Worm (Caenorhabditis elegans) whole organism, young adult: ENCODE measurements around the gene asps-1.

Experiments used
- B0035.1 ChIP-seq: sonication (generic microtip); optimal IDR thresholded peaks from 2 replicates; lab custom pipeline; 2016; ENCODE audit warnings: missing genetic modification characterization, mild to moderate bottlenecking, missing compliant biosample characterization, missing genotype, missing genetic modification reagents
- C17E4.6 ChIP-seq: fragments of 200-800 bp; sonication (Bioruptor generic); IDR thresholded peaks from 2 replicates; pipeline ENCODE4 v1.3.6; 2022; ENCODE audit warnings: missing genetic modification reagents, missing genetic modification characterization, missing compliant biosample characterization
- F23B12.7 ChIP-seq: sonication (generic microtip); optimal IDR thresholded peaks from 2 replicates; lab custom pipeline; 2017; ENCODE audit warnings: missing genetic modification characterization, mild to moderate bottlenecking, missing compliant biosample characterization, antibody characterized with exemption, moderate library complexity; ENCODE audit not compliant: insufficient read depth
- F52B5.7 ChIP-seq: sonication (generic microtip); optimal IDR thresholded peaks from 2 replicates; lab custom pipeline; 2016; ENCODE audit warnings: mild to moderate bottlenecking, missing genetic modification characterization, missing compliant biosample characterization
- K11D2.4 ChIP-seq: fragments of 200-800 bp; sonication (Bioruptor generic); IDR thresholded peaks from 2 replicates; pipeline ENCODE4 v1.3.6; 2022; ENCODE audit warnings: missing genetic modification reagents, missing genetic modification characterization, missing compliant biosample characterization
- Y53G8AR.9 ChIP-seq: fragments of 200-800 bp; sonication (Bioruptor generic); conservative IDR thresholded peaks from 2 replicates; pipeline ENCODE4 v1.3.6; 2022; ENCODE audit warnings: missing genetic modification reagents, missing genetic modification characterization, missing compliant biosample characterization
- Y95B8A.8 ChIP-seq: fragments of 200-800 bp; sonication (Bioruptor generic); IDR thresholded peaks from 2 replicates; pipeline ENCODE4 v1.3.6; 2022; ENCODE audit warnings: missing genetic modification reagents, missing genetic modification characterization, missing compliant biosample characterization
- ZK185.1 ChIP-seq: sonication (generic microtip); optimal IDR thresholded peaks from 2 replicates; lab custom pipeline; 2016; ENCODE audit warnings: mild to moderate bottlenecking, missing genetic modification characterization, missing compliant biosample characterization; ENCODE audit not compliant: poor library complexity, severe bottlenecking
- atf-7 ChIP-seq: sonication (generic microtip); optimal IDR thresholded peaks from 2 replicates; lab custom pipeline; 2017; ENCODE audit warnings: mild to moderate bottlenecking, missing genetic modification characterization, missing compliant biosample characterization
- ccch-3 ChIP-seq: fragments of 200-800 bp; sonication (Bioruptor generic); optimal IDR thresholded peaks from 2 replicates; lab custom pipeline; 2018; ENCODE audit warnings: mild to moderate bottlenecking, missing genetic modification characterization, missing compliant biosample characterization
- ceh-27 ChIP-seq: fragments of 200-800 bp; sonication (Bioruptor generic); optimal IDR thresholded peaks from 2 replicates; lab custom pipeline; 2018; ENCODE audit warnings: mild to moderate bottlenecking, missing genetic modification characterization, moderate library complexity, missing compliant biosample characterization
- ceh-79 ChIP-seq: sonication (generic microtip); optimal IDR thresholded peaks from 2 replicates; lab custom pipeline; 2017; ENCODE audit warnings: mild to moderate bottlenecking, missing genetic modification characterization, missing compliant biosample characterization
- ekl-4 ChIP-seq: fragments of 200-800 bp; sonication (Bioruptor generic); IDR thresholded peaks from 2 replicates; pipeline ENCODE4 v1.3.6; 2022; ENCODE audit warnings: missing genetic modification reagents, missing genetic modification characterization, missing compliant biosample characterization
- gei-17 ChIP-seq: fragments of 200-800 bp; sonication (Bioruptor generic); optimal IDR thresholded peaks from 2 replicates; lab custom pipeline; 2018; ENCODE audit warnings: mild to moderate bottlenecking, missing genetic modification characterization, missing compliant biosample characterization
- hlh-12 ChIP-seq: sonication (generic microtip); optimal IDR thresholded peaks from 2 replicates; lab custom pipeline; 2016; ENCODE audit warnings: missing genetic modification characterization, missing compliant biosample characterization
- hmg-1.2 ChIP-seq: fragments of 200-800 bp; sonication (Bioruptor generic); IDR thresholded peaks from 2 replicates; pipeline ENCODE4 v1.3.6; 2022; ENCODE audit warnings: missing genetic modification reagents, missing genetic modification characterization, missing compliant biosample characterization
- let-526 ChIP-seq: fragments of 200-800 bp; sonication (Bioruptor generic); IDR thresholded peaks from 2 replicates; pipeline ENCODE4 v1.3.6; 2022; ENCODE audit warnings: missing genetic modification reagents, missing genetic modification characterization, missing compliant biosample characterization
- lin-40 ChIP-seq: sonication (generic microtip); optimal IDR thresholded peaks from 2 replicates; lab custom pipeline; 2016; ENCODE audit warnings: missing genetic modification characterization, mild to moderate bottlenecking, missing compliant biosample characterization, missing genotype, missing genetic modification reagents
- lin-54 ChIP-seq: fragments of 200-800 bp; sonication (Bioruptor generic); optimal IDR thresholded peaks from 2 replicates; lab custom pipeline; 2018; ENCODE audit warnings: mild to moderate bottlenecking, missing genetic modification characterization, missing compliant biosample characterization
- lsl-1 ChIP-seq: fragments of 200-800 bp; sonication (Bioruptor generic); optimal IDR thresholded peaks from 2 replicates; lab custom pipeline; 2018; ENCODE audit warnings: mild to moderate bottlenecking, missing genetic modification characterization, moderate library complexity, missing compliant biosample characterization
- madf-3 ChIP-seq: fragments of 200-800 bp; sonication (Bioruptor generic); IDR thresholded peaks from 2 replicates; pipeline ENCODE4 v1.3.6; 2022; ENCODE audit warnings: missing genetic modification reagents, missing genetic modification characterization, missing compliant biosample characterization
- mcd-1 ChIP-seq: fragments of 200-800 bp; sonication (Bioruptor generic); IDR thresholded peaks from 2 replicates; pipeline ENCODE4 v1.3.6; 2022; ENCODE audit warnings: missing genetic modification reagents, missing genetic modification characterization, missing compliant biosample characterization
- mes-4 ChIP-seq: sonication (generic microtip); optimal IDR thresholded peaks from 2 replicates; lab custom pipeline; 2016; ENCODE audit warnings: missing genotype, missing genetic modification characterization, missing compliant biosample characterization
- mxl-1 ChIP-seq: sonication (generic microtip); optimal IDR thresholded peaks from 2 replicates; lab custom pipeline; 2016; ENCODE audit warnings: missing genetic modification characterization, missing compliant biosample characterization
- nfyb-1 ChIP-seq: fragments of 200-800 bp; sonication (Bioruptor generic); IDR thresholded peaks from 2 replicates; pipeline ENCODE4 v1.3.6; 2022; ENCODE audit warnings: missing genetic modification reagents, missing genetic modification characterization, missing compliant biosample characterization
- nhr-80 ChIP-seq: sonication (generic microtip); optimal IDR thresholded peaks from 2 replicates; lab custom pipeline; 2016; ENCODE audit warnings: missing genetic modification characterization, missing compliant biosample characterization
- pha-4 ChIP-seq: fragments of 150-350 bp; sonication (generic microtip); optimal IDR thresholded peaks from 2 replicates; lab custom pipeline; 2014; ENCODE audit warnings: missing biosample characterization, missing genetic modification reagents, missing genetic modification characterization
- sdz-38 ChIP-seq: sonication (generic microtip); optimal IDR thresholded peaks from 2 replicates; lab custom pipeline; 2016; ENCODE audit warnings: missing genotype, missing genetic modification characterization, missing compliant biosample characterization
- snpc-1.1 ChIP-seq: sonication (generic microtip); optimal IDR thresholded peaks from 2 replicates; lab custom pipeline; 2017; ENCODE audit warnings: missing genetic modification characterization, mild to moderate bottlenecking, missing compliant biosample characterization, antibody characterized with exemption, moderate library complexity, missing genotype, missing genetic modification reagents; ENCODE audit not compliant: insufficient read depth
- snpc-1.3 ChIP-seq: sonication (generic microtip); optimal IDR thresholded peaks from 2 replicates; lab custom pipeline; 2017; ENCODE audit warnings: missing genetic modification characterization, mild to moderate bottlenecking, missing compliant biosample characterization, antibody characterized with exemption, moderate library complexity, missing genotype, missing genetic modification reagents; ENCODE audit not compliant: insufficient read depth
- snpc-4 ChIP-seq, 5 experiments: fragments of 150-350 bp in 1 of 5; sonication (generic microtip) in 4 of 5; optimal IDR thresholded peaks; 2 replicates each; lab custom pipeline; 2014 to 2018; ENCODE audit warnings: missing genetic modification characterization in 5 of 5, missing biosample characterization in 3 of 5, antibody characterized with exemption in 2 of 5, mild to moderate bottlenecking in 2 of 5, missing compliant biosample characterization in 2 of 5, missing genotype in 2 of 5, moderate library complexity in 2 of 5, missing genetic modification reagents in 1 of 5
- tbp1 ChIP-seq: fragments of 200-800 bp; sonication (Bioruptor generic); optimal IDR thresholded peaks from 2 replicates; lab custom pipeline; 2018; ENCODE audit warnings: mild to moderate bottlenecking, missing genetic modification characterization, missing compliant biosample characterization
- ztf-18 ChIP-seq: sonication (generic microtip); optimal IDR thresholded peaks from 2 replicates; lab custom pipeline; 2016; ENCODE audit warnings: missing genotype, mild to moderate bottlenecking, missing genetic modification characterization, missing compliant biosample characterization
- ztf-25 ChIP-seq: fragments of 200-800 bp; sonication (Bioruptor generic); IDR thresholded peaks from 2 replicates; pipeline ENCODE4 v1.3.6; 2022; ENCODE audit warnings: missing genetic modification reagents, missing genetic modification characterization, missing compliant biosample characterization
- ztf-26 ChIP-seq: sonication (generic microtip); optimal IDR thresholded peaks from 2 replicates; lab custom pipeline; 2017; ENCODE audit warnings: missing genetic modification characterization, missing compliant biosample characterization

asps-1 gene

DNA sequence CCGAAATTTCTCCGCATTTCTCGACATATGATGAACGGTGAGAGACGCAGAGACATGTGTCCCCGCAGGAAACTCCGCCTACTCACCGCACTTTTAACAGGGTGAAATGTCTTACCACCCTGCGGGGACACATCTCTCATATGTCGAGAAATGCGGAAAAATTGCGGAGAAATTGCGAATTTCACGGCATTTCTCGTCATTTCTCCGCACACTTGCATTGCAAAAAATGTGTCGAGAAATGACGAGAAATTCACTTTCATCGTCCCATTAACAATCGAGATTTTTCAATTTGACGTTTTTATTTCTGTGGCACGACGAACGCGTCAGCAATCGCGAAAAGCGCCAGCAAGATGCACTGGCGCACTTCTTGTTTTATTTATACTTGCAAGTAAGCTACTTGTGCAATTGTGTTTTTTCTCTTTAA is 24.7 kb upstream of the asps-1 start, which contains the start of gene K07C5.13 (continued):
- TF ChIP-seq F52B5.7, result peak; percentile 54
- TF ChIP-seq K11D2.4, result peak; percentile 96
- peak; percentile 95 for TF ChIP-seq Y53G8AR.9
- TF ChIP-seq nhr-80, result peak; percentile 55
- TF ChIP-seq Y95B8A.8, result peak; percentile 88
- TF ChIP-seq mcd-1 (GFP tag; lab: Robert Waterston, UW), result peak; percentile 93
- peak; percentile 70 for TF ChIP-seq gei-17
- TF ChIP-seq C17E4.6 (GFP tag; lab: Robert Waterston, UW), result peak; percentile 87
- peak; percentile 93 for TF ChIP-seq madf-3 (GFP tag; lab: Robert Waterston, UW)
- peak; percentile 43 for TF ChIP-seq ZK185.1 (tag; lab: Kevin White, UChicago)
- TF ChIP-seq tbp1 (GFP tag; lab: Kevin White, UChicago), result peak; percentile 73

DNA sequence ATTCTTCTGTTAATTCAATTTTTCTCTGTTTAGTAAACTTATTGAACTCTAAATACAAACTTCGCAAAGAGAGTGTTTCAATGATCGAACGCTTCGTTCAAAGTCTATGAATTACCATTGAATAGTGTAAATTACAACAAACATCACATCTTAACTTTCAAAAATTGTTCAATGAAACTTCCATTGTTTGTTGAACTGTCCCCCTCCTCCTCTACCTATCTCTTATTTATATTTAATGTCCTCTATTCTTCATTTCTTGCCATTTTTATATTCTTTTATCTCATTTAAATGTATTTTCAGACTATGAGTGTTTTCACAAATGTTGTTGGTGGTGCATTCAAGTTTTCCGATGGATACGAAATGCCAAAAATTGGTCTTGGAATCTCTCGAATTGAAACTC is 22.0 kb upstream of the asps-1 start, which contains the start of gene K07C5.2:
Gene K07C5.2 (plus strand): TSS at position 301 of the 400 bp plus-strand sequence.
- TF ChIP-seq atf-7 (tag; lab: Kevin White, UChicago) (no peak), ceh-27 (GFP tag; lab: Kevin White, UChicago) (no peak), ztf-26 (no peak), pha-4 (tag; lab: Kevin White, UChicago) (no peak), B0035.1 (tag; lab: Kevin White, UChicago) (no peak), ekl-4 (GFP tag; lab: Robert Waterston, UW) (no peak), ztf-18 (tag; lab: Kevin White, UChicago) (no peak), ztf-25 (no peak), ceh-79 (no peak), mxl-1 (tag; lab: Kevin White, UChicago) (no peak), lin-40 (tag; lab: Kevin White, UChicago) (no peak), sdz-38 (no peak)
- TF ChIP-seq, all 124 proteins: peak for 0

ce11 chrV:10338305-10338992 is 21.3 kb upstream of the asps-1 start, which contains the start of gene arx-2:
TSS of gene arx-2 (minus strand) at chrV:10338355.
- TF ChIP-seq F23B12.7 (tag; lab: Kevin White, UChicago) (peak; percentile 38), let-526 (GFP tag; lab: Robert Waterston, UW) (no peak), nfyb-1 (GFP tag; lab: Robert Waterston, UW) (no peak), lin-54 (GFP tag; lab: Kevin White, UChicago) (peak; percentile 32), mcd-1 (GFP tag; lab: Robert Waterston, UW) (peak; percentile 61), nhr-80 (peak; percentile 7), snpc-1.1 (peak; percentile 17), hmg-1.2 (GFP tag; lab: Robert Waterston, UW) (peak; percentile 43; the same call in 1 of the 2 replicates), snpc-4 (GFP tag; optimal IDR thresholded peaks at IDR 0.05; lab: Kevin White, UChicago) (no peak), snpc-4 (tag; optimal IDR thresholded peaks at IDR 0.05; lab: Kevin White, UChicago) (peak in 1 of 4 experiments; percentile 15), ccch-3 (no peak), mes-4 (tag; lab: Kevin White, UChicago) (no peak), hlh-12 (tag; lab: Kevin White, UChicago) (no peak), snpc-1.3 (tag; lab: Kevin White, UChicago) (no peak), ztf-18 (tag; lab: Kevin White, UChicago) (peak; percentile 43), lsl-1 (GFP tag; lab: Kevin White, UChicago) (peak; percentile 5)
